Fruit fly (Drosophila melanogaster): ENCODE measurements around the gene Mkrn1.

Mkrn1 gene

dm6 chr3L:21509488-21510122 lies 23.9 kb downstream of the Mkrn1 start (continued):
- TF ChIP-seq CG14710 (tag; optimal IDR thresholded peaks at IDR 0.05) (peak; percentile 20), CG16779 (GFP tag; IDR thresholded peaks at IDR 0.05) (no peak), Lim3 (GFP tag; IDR thresholded peaks at IDR 0.05) (no peak), dimm (GFP tag; IDR thresholded peaks at IDR 0.05) (no peak), CG12299 (tag; optimal IDR thresholded peaks at IDR 0.05) (no peak), scrt (GFP tag; optimal IDR thresholded peaks at IDR 0.05) (peak; percentile 15), CG11085 (GFP tag; IDR thresholded peaks at IDR 0.05) (no peak), Ravus (GFP tag; IDR thresholded peaks at IDR 0.05) (no peak), BtbVII (GFP tag; optimal IDR thresholded peaks at IDR 0.05) (peak; percentile 53), CG6791 (GFP tag; IDR thresholded peaks at IDR 0.05; ENCODE audit: partially characterized antibody) (0 out of 3 replicates have a peak, but pooled peaks have one; percentile 26), fd102C (GFP tag; optimal IDR thresholded peaks at IDR 0.05) (no peak), cg (GFP tag; optimal IDR thresholded peaks at IDR 0.05) (no peak), tin (GFP tag; optimal IDR thresholded peaks at IDR 0.05) (peak; percentile 50), CG1024 (GFP tag; IDR thresholded peaks at IDR 0.05) (no peak), ssp (GFP tag; IDR thresholded peaks at IDR 0.05) (no peak), klu (GFP tag; IDR thresholded peaks at IDR 0.05) (no peak), psq (GFP tag; optimal IDR thresholded peaks at IDR 0.05) (no peak), CG1602 (GFP tag; optimal IDR thresholded peaks at IDR 0.05) (no peak), CG12942 (GFP tag; optimal IDR thresholded peaks at IDR 0.05) (no peak), CG13894 (tag; optimal IDR thresholded peaks at IDR 0.05) (no peak), CG5180 (GFP tag; optimal IDR thresholded peaks at IDR 0.05) (no peak), CG10462 (GFP tag; optimal IDR thresholded peaks at IDR 0.05) (peak; percentile 21), gsb (GFP tag; IDR thresholded peaks at IDR 0.05) (no peak), CG4707 (GFP tag; optimal IDR thresholded peaks at IDR 0.05) (no peak), z (GFP tag; IDR thresholded peaks at IDR 0.05) (no peak), CG10274 (GFP tag; optimal IDR thresholded peaks at IDR 0.05) (no peak), Dfd (GFP tag; optimal IDR thresholded peaks at IDR 0.05) (no peak), CHES-1-like (GFP tag; optimal IDR thresholded peaks at IDR 0.05) (no peak), jigr1 (GFP tag; IDR thresholded peaks at IDR 0.05) (no peak), HmgD (GFP tag; optimal IDR thresholded peaks at IDR 0.05) (no peak), Sox102F (GFP tag; optimal IDR thresholded peaks at IDR 0.05) (peak; percentile 44), CG2120 (GFP tag; optimal IDR thresholded peaks at IDR 0.05) (peak; percentile 73), cato (GFP tag; optimal IDR thresholded peaks at IDR 0.05; ENCODE audit: borderline replicate concordance) (no peak), CG15514 (GFP tag; optimal IDR thresholded peaks at IDR 0.05) (peak; percentile 1), HLHmδ (GFP tag; optimal IDR thresholded peaks at IDR 0.05) (no peak), CG8765 (GFP tag; IDR thresholded peaks at IDR 0.05) (no peak), C15 (GFP tag; IDR thresholded peaks at IDR 0.05) (no peak), CG2129 (GFP tag; IDR thresholded peaks at IDR 0.05; ENCODE audit: partially characterized antibody) (no peak), Usf (GFP tag; optimal IDR thresholded peaks at IDR 0.05) (no peak), dmrt99B (tag; optimal IDR thresholded peaks at IDR 0.05) (peak; percentile 50), Optix (GFP tag; IDR thresholded peaks at IDR 0.05) (no peak), ftz-f1 (GFP tag; optimal IDR thresholded peaks at IDR 0.05) (no peak), CG18262 (tag; optimal IDR thresholded peaks at IDR 0.05) (peak; percentile 52), CG1603 (tag; optimal IDR thresholded peaks at IDR 0.05) (peak; percentile 47), CG9876 (GFP tag; optimal IDR thresholded peaks at IDR 0.05) (no peak), CG17328 (GFP tag; IDR thresholded peaks at IDR 0.05) (peak; percentile 51), rib (GFP tag; IDR thresholded peaks at IDR 0.05) (no peak), fd64A (GFP tag; optimal IDR thresholded peaks at IDR 0.05) (no peak), bab2 (GFP tag; optimal IDR thresholded peaks at IDR 0.05) (no peak), CG17361 (GFP tag; IDR thresholded peaks at IDR 0.05) (peak; percentile 61; the same call in 2 of the 3 replicates), nerfin-1 (tag; optimal IDR thresholded peaks at IDR 0.05) (no peak)

Measured in whole organism, embryonic.